Worm (Caenorhabditis elegans) whole organism, L1 larva: ENCODE data around the gene K02B2.6.

Source experiments
- C16A3.4 ChIP-seq: fragments of 150-350 bp; optimal IDR thresholded peaks from 2 replicates; lab custom pipeline; 2014; ENCODE audit warnings: missing biosample characterization, missing genetic modification characterization
- C34B4.2 ChIP-seq: sonication (generic microtip); optimal IDR thresholded peaks from 2 replicates; lab custom pipeline; 2017; ENCODE audit warnings: mild to moderate bottlenecking, missing genetic modification characterization, missing compliant biosample characterization
- aly-2 ChIP-seq: fragments of 150-350 bp; optimal IDR thresholded peaks from 2 replicates; lab custom pipeline; 2014; ENCODE audit warnings: missing biosample characterization, missing genetic modification characterization
- blmp-1 ChIP-seq: fragments of 150-350 bp; optimal IDR thresholded peaks from 2 replicates; lab custom pipeline; 2014; ENCODE audit warnings: missing biosample characterization, missing genetic modification characterization
- ceh-8 ChIP-seq: fragments of 200-800 bp; sonication (Bioruptor generic); optimal IDR thresholded peaks from 2 replicates; lab custom pipeline; 2018; ENCODE audit warnings: mild to moderate bottlenecking, missing genetic modification characterization, moderate library complexity, missing compliant biosample characterization
- ceh-82 ChIP-seq, 3 experiments: fragments of 150-350 bp in 1 of 3; sonication (generic microtip) in 2 of 3; optimal IDR thresholded peaks; 2 replicates each; lab custom pipeline; 2014 to 2017; ENCODE audit warnings: missing biosample characterization in 3 of 3, missing genetic modification characterization in 3 of 3
- dsc-1 ChIP-seq: sonication (generic microtip); optimal IDR thresholded peaks from 2 replicates; lab custom pipeline; 2016; ENCODE audit warnings: mild to moderate bottlenecking, missing genetic modification characterization, missing compliant biosample characterization
- efl-1 ChIP-seq, 4 experiments: fragments of 150-350 bp; optimal IDR thresholded peaks in 3 of 4; peaks in 1 of 4; 1 replicate in 1 of 4; 2 replicates in 3 of 4; lab custom pipeline; 2014; ENCODE audit warnings: missing biosample characterization in 2 of 4, missing genetic modification characterization in 2 of 4, missing genetic modification reagents in 2 of 4
- efl-3 ChIP-seq: fragments of 200-800 bp; sonication (Bioruptor generic); optimal IDR thresholded peaks from 2 replicates; lab custom pipeline; 2018; ENCODE audit warnings: mild to moderate bottlenecking, missing genetic modification characterization, missing compliant biosample characterization
- egl-13 ChIP-seq: sonication (generic microtip); optimal IDR thresholded peaks from 2 replicates; lab custom pipeline; 2016; ENCODE audit warnings: missing genotype, missing genetic modification reagents, missing genetic modification characterization, missing compliant biosample characterization
- egl-27 ChIP-seq, 2 experiments: fragments of 150-350 bp in 1 of 2; sonication (generic microtip); optimal IDR thresholded peaks; 3 replicates each; lab custom pipeline; 2017 to 2018; ENCODE audit warnings: missing biosample characterization in 2 of 2, missing genetic modification characterization in 2 of 2, missing genetic modification reagents in 2 of 2
- elt-2 ChIP-seq: sonication (generic microtip); optimal IDR thresholded peaks from 2 replicates; lab custom pipeline; 2016; ENCODE audit warnings: missing genetic modification characterization, mild to moderate bottlenecking, inconsistent platforms, missing compliant biosample characterization, missing genetic modification reagents
- elt-3 ChIP-seq, 6 experiments: fragments of 150-350 bp in 1 of 6; sonication (generic microtip); optimal IDR thresholded peaks; 2 replicates each; lab custom pipeline; 2017 to 2018; ENCODE audit warnings: missing biosample characterization in 6 of 6, missing genetic modification characterization in 6 of 6, inconsistent platforms in 1 of 6
- fkh-8 ChIP-seq: sonication (generic microtip); optimal IDR thresholded peaks from 2 replicates; lab custom pipeline; 2016; ENCODE audit warnings: mild to moderate bottlenecking, missing genetic modification characterization, missing compliant biosample characterization
- grh-1 ChIP-seq: fragments of 200-800 bp; sonication (Bioruptor generic); IDR thresholded peaks from 2 replicates; pipeline ENCODE4 v1.3.6; 2022; ENCODE audit warnings: missing genetic modification reagents, missing genetic modification characterization, missing compliant biosample characterization
- hpl-2 ChIP-seq: fragments of 150-350 bp; optimal IDR thresholded peaks from 2 replicates; lab custom pipeline; 2014; ENCODE audit warnings: missing biosample characterization, missing genetic modification reagents, missing genetic modification characterization
- irx-1 ChIP-seq: sonication (generic microtip); optimal IDR thresholded peaks from 2 replicates; lab custom pipeline; 2016; ENCODE audit warnings: missing genetic modification characterization, missing compliant biosample characterization
- isw-1 ChIP-seq: fragments of 200-800 bp; sonication (Bioruptor generic); IDR thresholded peaks from 2 replicates; pipeline ENCODE4 v1.3.6; 2022; ENCODE audit warnings: missing genetic modification characterization, missing compliant biosample characterization
- lin-13 ChIP-seq: fragments of 150-350 bp; optimal IDR thresholded peaks from 2 replicates; lab custom pipeline; 2014; ENCODE audit warnings: missing biosample characterization, missing genetic modification reagents, missing genetic modification characterization
- lin-14 ChIP-seq: fragments of 200-800 bp; sonication (Bioruptor generic); optimal IDR thresholded peaks from 2 replicates; lab custom pipeline; 2018; ENCODE audit warnings: mild to moderate bottlenecking, missing genetic modification characterization, moderate library complexity, missing compliant biosample characterization
- lsy-2 ChIP-seq, 2 experiments: fragments of 150-350 bp; optimal IDR thresholded peaks; 2 replicates each; lab custom pipeline; 2014; ENCODE audit warnings: missing biosample characterization in 2 of 2, missing genetic modification characterization in 2 of 2
- mab-9 ChIP-seq: fragments of 200-800 bp; sonication (Bioruptor generic); IDR thresholded peaks from 2 replicates; pipeline ENCODE4 v1.3.6; 2022; ENCODE audit warnings: missing genetic modification reagents, missing genetic modification characterization, missing compliant biosample characterization
- mdl-1 ChIP-seq, 2 experiments: fragments of 150-350 bp; optimal IDR thresholded peaks; 2 replicates each; lab custom pipeline; 2014 to 2017; ENCODE audit warnings: missing biosample characterization in 2 of 2, missing genetic modification characterization in 2 of 2, inconsistent platforms in 1 of 2
- mep-1 ChIP-seq: fragments of 150-350 bp; optimal IDR thresholded peaks from 2 replicates; lab custom pipeline; 2014; ENCODE audit warnings: missing biosample characterization, missing genetic modification characterization
- nhr-11 ChIP-seq: fragments of 150-350 bp; optimal IDR thresholded peaks from 2 replicates; lab custom pipeline; 2014; ENCODE audit warnings: missing biosample characterization, missing genetic modification characterization
- nhr-19 ChIP-seq: fragments of 200-800 bp; sonication (Bioruptor generic); conservative IDR thresholded peaks from 2 replicates; pipeline ENCODE4 v1.3.6; 2022; ENCODE audit warnings: missing genetic modification characterization, missing compliant biosample characterization
- nhr-237 ChIP-seq: fragments of 150-350 bp; optimal IDR thresholded peaks from 2 replicates; lab custom pipeline; 2014; ENCODE audit warnings: missing biosample characterization, missing genetic modification characterization
- nhr-47 ChIP-seq: sonication (generic microtip); optimal IDR thresholded peaks from 2 replicates; lab custom pipeline; 2016; ENCODE audit warnings: mild to moderate bottlenecking, missing genetic modification characterization, moderate library complexity, missing compliant biosample characterization
- nhr-71 ChIP-seq: sonication (generic microtip); optimal IDR thresholded peaks from 2 replicates; lab custom pipeline; 2016; ENCODE audit warnings: mild to moderate bottlenecking, missing genetic modification characterization, moderate library complexity, missing compliant biosample characterization
- nhr-76 ChIP-seq: sonication (generic microtip); optimal IDR thresholded peaks from 2 replicates; lab custom pipeline; 2017; ENCODE audit warnings: missing biosample characterization, missing genetic modification characterization
- nhr-77 ChIP-seq: fragments of 150-350 bp; optimal IDR thresholded peaks from 2 replicates; lab custom pipeline; 2014; ENCODE audit warnings: missing biosample characterization, missing genetic modification characterization
- nhr-84 ChIP-seq: sonication (generic microtip); optimal IDR thresholded peaks from 2 replicates; lab custom pipeline; 2017; ENCODE audit warnings: missing biosample characterization, missing genetic modification characterization
- nhr-90 ChIP-seq: sonication (generic microtip); optimal IDR thresholded peaks from 2 replicates; lab custom pipeline; 2016; ENCODE audit warnings: mild to moderate bottlenecking, missing genetic modification characterization, missing compliant biosample characterization; ENCODE audit not compliant: poor library complexity
- pqm-1 ChIP-seq: sonication (generic microtip); optimal IDR thresholded peaks from 3 replicates; lab custom pipeline; 2017; ENCODE audit warnings: missing biosample characterization, missing genetic modification characterization
- rnt-1 ChIP-seq: sonication (generic microtip); optimal IDR thresholded peaks from 2 replicates; lab custom pipeline; 2016; ENCODE audit warnings: mild to moderate bottlenecking, missing genetic modification characterization, moderate library complexity, missing compliant biosample characterization
- skn-1 ChIP-seq: fragments of 150-350 bp; optimal IDR thresholded peaks from 2 replicates; lab custom pipeline; 2014; ENCODE audit warnings: missing biosample characterization, missing genetic modification characterization
- sox-4 ChIP-seq: sonication (generic microtip); optimal IDR thresholded peaks from 2 replicates; lab custom pipeline; 2016; ENCODE audit warnings: missing genetic modification characterization, missing compliant biosample characterization
- swsn-7 ChIP-seq: sonication (generic microtip); optimal IDR thresholded peaks from 2 replicates; lab custom pipeline; 2016; ENCODE audit warnings: missing genetic modification characterization, missing compliant biosample characterization
- tbx-2 ChIP-seq: sonication (generic microtip); optimal IDR thresholded peaks from 2 replicates; lab custom pipeline; 2016; ENCODE audit warnings: missing genetic modification characterization, missing compliant biosample characterization
- unc-130 ChIP-seq: fragments of 150-350 bp; optimal IDR thresholded peaks from 2 replicates; lab custom pipeline; 2017; ENCODE audit warnings: missing biosample characterization, missing genetic modification characterization, inconsistent platforms
- unc-86 ChIP-seq: sonication (generic microtip); optimal IDR thresholded peaks from 2 replicates; lab custom pipeline; 2016; ENCODE audit warnings: missing genetic modification characterization, missing compliant biosample characterization
- vab-15 ChIP-seq: sonication (generic microtip); optimal IDR thresholded peaks from 2 replicates; lab custom pipeline; 2017; ENCODE audit warnings: missing genotype, mild to moderate bottlenecking, missing genetic modification characterization, missing compliant biosample characterization
- zag-1 ChIP-seq: fragments of 150-350 bp; optimal IDR thresholded peaks from 2 replicates; lab custom pipeline; 2014; ENCODE audit warnings: missing biosample characterization, missing genetic modification characterization
- ztf-11 ChIP-seq, 2 experiments: sonication (generic microtip); optimal IDR thresholded peaks; 2 replicates each; lab custom pipeline; 2016 to 2017; ENCODE audit warnings: missing genetic modification characterization in 2 of 2, missing biosample characterization in 1 of 2, missing compliant biosample characterization in 1 of 2
- ztf-4 ChIP-seq: fragments of 150-350 bp; optimal IDR thresholded peaks from 2 replicates; lab custom pipeline; 2014; ENCODE audit warnings: missing biosample characterization, missing genetic modification characterization

K02B2.6 gene

ce11 chrIV:5973947-5974495 lies 12.0 kb upstream of the K02B2.6 start (continued):
- TF ChIP-seq fkh-8 (tag; lab: Kevin White, UChicago) (peak; percentile 68), sox-4 (no peak), unc-130 (tag; lab: Kevin White, UChicago) (no peak), egl-27 (tag; optimal IDR thresholded peaks at IDR 0.05; lab: Kevin White, UChicago) (no peak), rnt-1 (tag; lab: Kevin White, UChicago) (peak; percentile 48), C34B4.2 (tag; lab: Kevin White, UChicago) (no peak), nhr-76 (tag; lab: Kevin White, UChicago) (no peak), aly-2 (tag; lab: Kevin White, UChicago) (peak; percentile 33), nhr-11 (tag; lab: Kevin White, UChicago) (no peak), mdl-1 (tag; optimal IDR thresholded peaks at IDR 0.05; lab: Kevin White, UChicago) (peak in 1 of 2 experiments; percentile 3), pqm-1 (tag; lab: Kevin White, UChicago) (no peak), lin-13 (GFP tag; lab: Kevin White, UChicago) (no peak), nhr-47 (tag; lab: Kevin White, UChicago) (peak; percentile 65), skn-1 (tag; lab: Kevin White, UChicago) (peak; percentile 8), vab-15 (tag; lab: Kevin White, UChicago) (no peak), nhr-71 (tag; lab: Kevin White, UChicago) (peak; percentile 76), nhr-19 (GFP tag; lab: Robert Waterston, UW) (peak; percentile 37), grh-1 (GFP tag; lab: Robert Waterston, UW) (no peak), blmp-1 (tag; lab: Kevin White, UChicago) (no peak)

- TF ChIP-seq ztf-11 (tag; optimal IDR thresholded peaks at IDR 0.05; lab: Kevin White, UChicago), result peak in 1 of 2 experiments; percentile 20
- TF ChIP-seq nhr-237 (tag; lab: Kevin White, UChicago), result no peak
Observed at ce11 chrIV:5970526-5970925, 8.5 kb upstream of the K02B2.6 start.

- peak; percentile 80 for TF ChIP-seq swsn-7 (tag; lab: Kevin White, UChicago)
- peak; percentile 24 for TF ChIP-seq unc-86
- peak; percentile 75 for TF ChIP-seq tbx-2
- TF ChIP-seq lin-14 (GFP tag; lab: Kevin White, UChicago), result peak; percentile 85
- peak; percentile 23 to 53 for TF ChIP-seq efl-1 (optimal IDR thresholded peaks at IDR 0.05; lab: Kevin White, UChicago)
- peak in 1 of 2 experiments; percentile 95 for TF ChIP-seq efl-1 (GFP tag; optimal IDR thresholded peaks at IDR 0.05 in 1 of 2; lab: Kevin White, UChicago)
- peak; percentile 47 for TF ChIP-seq ceh-8 (GFP tag; lab: Kevin White, UChicago)
- TF ChIP-seq C34B4.2 (tag; lab: Kevin White, UChicago), result no peak
- TF ChIP-seq nhr-237 (tag; lab: Kevin White, UChicago), result no peak
- peak; percentile 55 for TF ChIP-seq aly-2 (tag; lab: Kevin White, UChicago)
- no peak for TF ChIP-seq vab-15 (tag; lab: Kevin White, UChicago)
- TF ChIP-seq nhr-90 (tag; lab: Kevin White, UChicago), result peak; percentile 90
- peak; percentile 56 for TF ChIP-seq fkh-8 (tag; lab: Kevin White, UChicago)
- TF ChIP-seq elt-3 (tag; optimal IDR thresholded peaks at IDR 0.05; lab: Kevin White, UChicago), result peak in 5 of 6 experiments; percentile 19 to 89 (median 46)
- peak; percentile 9 for TF ChIP-seq ztf-4
- peak; percentile 9 for TF ChIP-seq sox-4
- TF ChIP-seq nhr-77 (tag; lab: Kevin White, UChicago), result peak; percentile 73
- TF ChIP-seq hpl-2, result peak; percentile 71
- peak; percentile 38; the same call in 1 of the 2 replicates for TF ChIP-seq isw-1 (GFP tag; lab: Robert Waterston, UW)
- peak; percentile 34; the same call in 1 of the 2 replicates for TF ChIP-seq mab-9 (GFP tag; lab: Robert Waterston, UW)
- peak in 1 of 2 experiments; percentile 56 for TF ChIP-seq mdl-1 (tag; optimal IDR thresholded peaks at IDR 0.05; lab: Kevin White, UChicago)
- TF ChIP-seq pqm-1 (tag; lab: Kevin White, UChicago), result peak; percentile 49
- TF ChIP-seq lin-13 (GFP tag; lab: Kevin White, UChicago), result no peak
- TF ChIP-seq dsc-1 (tag; lab: Kevin White, UChicago), result peak; percentile 86
- peak; percentile 86 for TF ChIP-seq nhr-47 (tag; lab: Kevin White, UChicago)
- TF ChIP-seq zag-1, result no peak
- peak; percentile 70 for TF ChIP-seq C16A3.4 (tag; lab: Kevin White, UChicago)
- peak; percentile 74 for TF ChIP-seq irx-1 (tag; lab: Kevin White, UChicago)
- TF ChIP-seq nhr-84, result no peak
- peak; percentile 85 for TF ChIP-seq skn-1 (tag; lab: Kevin White, UChicago)
- TF ChIP-seq elt-2, result peak; percentile 89
- peak; percentile 58 to 77 for TF ChIP-seq lsy-2 (tag; optimal IDR thresholded peaks at IDR 0.05; lab: Kevin White, UChicago)
- TF ChIP-seq egl-13, result peak; percentile 68
- peak in 2 of 3 experiments; percentile 27 to 59 for TF ChIP-seq ceh-82 (tag; optimal IDR thresholded peaks at IDR 0.05; lab: Kevin White, UChicago)
- peak; percentile 48 for TF ChIP-seq blmp-1 (tag; lab: Kevin White, UChicago)
- no peak for TF ChIP-seq efl-3 (GFP tag; lab: Kevin White, UChicago)
- TF ChIP-seq mep-1 (tag; lab: Kevin White, UChicago), result peak; percentile 80
Observed at ce11 chrIV:5967035-5967499, 5.0 kb upstream of the K02B2.6 start.
